Worm (Caenorhabditis elegans): ENCODE measurements around the gene srbc-17.

The srbc-17 gene

ce11 chrV:2177307-2177764 is at the start of gene srbc-17:
Gene srbc-17 (plus strand): TSS chrV:2177714.
- TF ChIP-seq elt-3 (tag; optimal IDR thresholded peaks at IDR 0.05) (no peak), nhr-23 (tag; optimal IDR thresholded peaks at IDR 0.05) (no peak), fkh-10 (GFP tag; optimal IDR thresholded peaks at IDR 0.05) (no peak), ceh-82 (tag; optimal IDR thresholded peaks at IDR 0.05) (no peak), daf-12 (tag; optimal IDR thresholded peaks at IDR 0.05) (no peak), nhr-11 (tag; optimal IDR thresholded peaks at IDR 0.05) (no peak), pqm-1 (tag; optimal IDR thresholded peaks at IDR 0.05) (no peak), nhr-25 (tag; optimal IDR thresholded peaks at IDR 0.05) (no peak), R02D3.7 (tag; optimal IDR thresholded peaks at IDR 0.05) (no peak), hmg-11 (tag; optimal IDR thresholded peaks at IDR 0.05) (no peak), eor-1 (tag; optimal IDR thresholded peaks at IDR 0.05) (no peak), lin-39 (tag; optimal IDR thresholded peaks at IDR 0.05) (no peak), elt-2 (tag; optimal IDR thresholded peaks at IDR 0.05) (no peak), unc-39 (tag; optimal IDR thresholded peaks at IDR 0.05) (no peak), nhr-76 (tag; optimal IDR thresholded peaks at IDR 0.05) (no peak)

- TF ChIP-seq ztf-4 (tag; optimal IDR thresholded peaks at IDR 0.05) (no peak), tbx-2 (tag; optimal IDR thresholded peaks at IDR 0.05) (no peak), hmg-11 (tag; optimal IDR thresholded peaks at IDR 0.05) (peak; percentile 12)
These were observed 44.8 kb upstream of the srbc-17 start for ce11 chrV:2132675-2133074.

- TF ChIP-seq mdl-1 (tag; optimal IDR thresholded peaks at IDR 0.05), result peak; percentile 49
- TF ChIP-seq nfya-1 (tag; optimal IDR thresholded peaks at IDR 0.05; ENCODE audit: insufficient read depth), result peak; percentile 86
- TF ChIP-seq nhr-25 (tag; optimal IDR thresholded peaks at IDR 0.05), result no peak
- peak; percentile 50 for TF ChIP-seq pha-4 (tag; optimal IDR thresholded peaks at IDR 0.05)
- no peak for TF ChIP-seq elt-1 (tag; optimal IDR thresholded peaks at IDR 0.05)
- TF ChIP-seq ZK546.5 (tag; optimal IDR thresholded peaks at IDR 0.05), result no peak
- TF ChIP-seq pqm-1 (tag; optimal IDR thresholded peaks at IDR 0.05), result peak; percentile 11
- no peak for TF ChIP-seq daf-12 (tag; optimal IDR thresholded peaks at IDR 0.05)
- TF ChIP-seq nhr-12 (tag; optimal IDR thresholded peaks at IDR 0.05), result no peak
- TF ChIP-seq ama-1 (optimal IDR thresholded peaks at IDR 0.05), result no peak
- no peak for TF ChIP-seq nhr-11 (tag; optimal IDR thresholded peaks at IDR 0.05)
- peak; percentile 7 for TF ChIP-seq tbx-2 (tag; optimal IDR thresholded peaks at IDR 0.05)
- no peak for TF ChIP-seq egl-27 (tag; optimal IDR thresholded peaks at IDR 0.05)
- TF ChIP-seq snpc-4 (tag; optimal IDR thresholded peaks at IDR 0.05), result peak; percentile 50
- no peak for TF ChIP-seq nhr-77 (tag; optimal IDR thresholded peaks at IDR 0.05)
- TF ChIP-seq lin-39 (tag; optimal IDR thresholded peaks at IDR 0.05), result peak; percentile 74
- peak; percentile 93 for TF ChIP-seq mml-1 (tag; optimal IDR thresholded peaks at IDR 0.05)
- TF ChIP-seq lin-15B (tag; optimal IDR thresholded peaks at IDR 0.05), result no peak
- TF ChIP-seq ztf-4 (tag; optimal IDR thresholded peaks at IDR 0.05), result no peak
- TF ChIP-seq unc-62 (GFP tag; optimal IDR thresholded peaks at IDR 0.05), result no peak
- no peak for TF ChIP-seq fkh-2 (tag; optimal IDR thresholded peaks at IDR 0.05)
- TF ChIP-seq nhr-43 (tag; optimal IDR thresholded peaks at IDR 0.05; ENCODE audit: poor library complexity, severe bottlenecking), result no peak
- no peak for TF ChIP-seq R02D3.7 (tag; optimal IDR thresholded peaks at IDR 0.05)
- peak; percentile 28 for TF ChIP-seq jun-1 (tag; optimal IDR thresholded peaks at IDR 0.05)
- peak; percentile 5 for TF ChIP-seq elt-2 (tag; optimal IDR thresholded peaks at IDR 0.05)
- TF ChIP-seq lsy-12 (tag; optimal IDR thresholded peaks at IDR 0.05), result no peak
- no peak for TF ChIP-seq ceh-9 (tag; optimal IDR thresholded peaks at IDR 0.05)
- no peak for TF ChIP-seq sea-2 (GFP tag; optimal IDR thresholded peaks at IDR 0.05)
- no peak for TF ChIP-seq ceh-16 (tag; optimal IDR thresholded peaks at IDR 0.05)
- TF ChIP-seq hmg-11 (tag; optimal IDR thresholded peaks at IDR 0.05), result peak; percentile 80
- peak; percentile 68 for TF ChIP-seq fkh-10 (GFP tag; optimal IDR thresholded peaks at IDR 0.05)
- TF ChIP-seq ceh-28 (tag; optimal IDR thresholded peaks at IDR 0.05), result no peak
- TF ChIP-seq egl-5 (tag; optimal IDR thresholded peaks at IDR 0.05), result peak; percentile 42
- no peak for TF ChIP-seq eor-1 (tag; optimal IDR thresholded peaks at IDR 0.05)
- no peak for TF ChIP-seq unc-39 (tag; optimal IDR thresholded peaks at IDR 0.05)
These were observed 44.0 kb upstream of the srbc-17 start for ce11 chrV:2133512-2133911.
